Fruit fly (Drosophila melanogaster) Kc167 (cell line): Measurements from ENCODE around the gene Sirt1.
"Not testable (repeated sequence)": the region's sequence is repeated elsewhere in the genome, so short reads cannot be mapped to it uniquely, and the experiment has no call there.

Experiments used
- Myc ChIP-seq: fragments of >200 bp; optimal IDR thresholded peaks from 2 replicates; lab custom pipeline; 2017; ENCODE audit warnings: missing external identifiers
- Sin3A ChIP-seq: fragments of >200 bp; optimal IDR thresholded peaks from 2 replicates; lab custom pipeline; 2018; ENCODE audit warnings: missing external identifiers
- h ChIP-seq: fragments of >200 bp; optimal IDR thresholded peaks from 3 replicates; lab custom pipeline; 2018; ENCODE audit warnings: missing external identifiers
- insv ChIP-seq: fragments of >200 bp; optimal IDR thresholded peaks from 3 replicates; lab custom pipeline; 2018; ENCODE audit warnings: missing external identifiers
- psq ChIP-seq: fragments of >200 bp; optimal IDR thresholded peaks from 2 replicates; lab custom pipeline; 2017; ENCODE audit warnings: missing external identifiers
- ttk ChIP-seq: sonication (Bioruptor generic); optimal IDR thresholded peaks from 2 replicates; lab custom pipeline; 2017; ENCODE audit warnings: missing external identifiers

Gene Sirt1

dm6 chr2L:13191894-13192293, 26.5 kb downstream of the Sirt1 start, which contains the start of the genes CG16974 and Edem2:
Gene CG16974 (minus strand): TSS chr2L:13191979.
Gene Edem2 (plus strand): TSS chr2L:13192201.
- TF ChIP-seq Myc (lab: Kevin White, UChicago) (no peak), psq (lab: Kevin White, UChicago) (no peak), insv (no peak), ttk (lab: Kevin White, UChicago) (no peak), Sin3A (no peak), h (no peak)

- no peak for TF ChIP-seq psq (lab: Kevin White, UChicago)
- no peak for TF ChIP-seq Sin3A
- no peak for TF ChIP-seq Myc (lab: Kevin White, UChicago)
- TF ChIP-seq ttk (lab: Kevin White, UChicago), result no peak
- no peak for TF ChIP-seq h
These were observed 30.5 kb downstream of the Sirt1 start for dm6 chr2L:13195822-13196221.

dm6 chr2L:13202960-13203436, 37.6 kb downstream of the Sirt1 start, which contains the start of gene CG16972:
Gene CG16972 (minus strand): TSS chr2L:13203295.
- TF ChIP-seq psq (lab: Kevin White, UChicago) (no peak), ttk (lab: Kevin White, UChicago) (no peak), insv (no peak), h (no peak), Myc (lab: Kevin White, UChicago) (no peak), Sin3A (no peak)

- TF ChIP-seq psq (lab: Kevin White, UChicago) (no peak), insv (no peak), Myc (lab: Kevin White, UChicago) (no peak), Sin3A (no peak), ttk (lab: Kevin White, UChicago) (no peak)
These were observed 38.2 kb downstream of the Sirt1 start, which contains the start of gene Pect for dm6 chr2L:13203437-13204137. Gene Pect (plus strand): TSS chr2L:13203762.

- TF ChIP-seq Myc (lab: Kevin White, UChicago) (no peak), ttk (lab: Kevin White, UChicago) (no peak)
These were observed 38.8 kb downstream of the Sirt1 start for dm6 chr2L:13204151-13204550.

- TF ChIP-seq Sin3A (no peak), ttk (lab: Kevin White, UChicago) (no peak), h (no peak), psq (lab: Kevin White, UChicago) (no peak), Myc (lab: Kevin White, UChicago) (no peak), insv (no peak)
These were observed 39.9 kb downstream of the Sirt1 start for dm6 chr2L:13205256-13205655.

dm6 chr2L:13206077-13206668, 40.8 kb downstream of the Sirt1 start:
- no peak for TF ChIP-seq insv
- TF ChIP-seq h, result no peak
- TF ChIP-seq psq (lab: Kevin White, UChicago), result no peak
- no peak for TF ChIP-seq ttk (lab: Kevin White, UChicago)
- no peak for TF ChIP-seq Sin3A
- TF ChIP-seq Myc (lab: Kevin White, UChicago), result no peak

- TF ChIP-seq insv (no peak), psq (lab: Kevin White, UChicago) (no peak), ttk (lab: Kevin White, UChicago) (no peak), Myc (lab: Kevin White, UChicago) (no peak), Sin3A (no peak), h (no peak)
These were observed 41.6 kb downstream of the Sirt1 start for dm6 chr2L:13206857-13207463.

- not testable (repeated sequence) for TF ChIP-seq psq (lab: Kevin White, UChicago); Myc (lab: Kevin White, UChicago); h
These were observed 46.5 kb downstream of the Sirt1 start, which contains the start of gene CG15482 for dm6 chr2L:13211764-13212265. Gene CG15482 (minus strand): TSS chr2L:13211814.

dm6 chr2L:13215010-13215409, 49.6 kb downstream of the Sirt1 start, which contains the start of gene kek4:
Gene kek4 (minus strand): TSS chr2L:13215350.
- TF ChIP-seq ttk (lab: Kevin White, UChicago) (no peak), Sin3A (no peak), Myc (lab: Kevin White, UChicago) (no peak), h (no peak), psq (lab: Kevin White, UChicago) (no peak), insv (no peak)
